Worm (Caenorhabditis elegans) whole organism, late embryonic: ENCODE data around the gene pfut-1.

Experiments used
- C08G9.2 ChIP-seq: sonication (generic microtip); optimal IDR thresholded peaks from 2 replicates; lab custom pipeline; 2016; ENCODE audit warnings: mild to moderate bottlenecking, missing genetic modification characterization, moderate library complexity, missing compliant biosample characterization
- F13H6.1 ChIP-seq: sonication (generic microtip); optimal IDR thresholded peaks from 2 replicates; lab custom pipeline; 2016; ENCODE audit warnings: missing genetic modification characterization, missing compliant biosample characterization
- K02D7.2 ChIP-seq: sonication (generic microtip); optimal IDR thresholded peaks from 2 replicates; lab custom pipeline; 2017; ENCODE audit warnings: mild to moderate bottlenecking, missing genetic modification characterization, missing compliant biosample characterization
- Y22D7AL.16 ChIP-seq: sonication (generic microtip); optimal IDR thresholded peaks from 2 replicates; lab custom pipeline; 2016; ENCODE audit warnings: missing genetic modification characterization, missing compliant biosample characterization
- ama-1 ChIP-seq: fragments of 150-350 bp; optimal IDR thresholded peaks from 2 replicates; lab custom pipeline; 2014
- ceh-19 ChIP-seq: fragments of 200-800 bp; sonication (Bioruptor generic); optimal IDR thresholded peaks from 2 replicates; lab custom pipeline; 2018; ENCODE audit warnings: mild to moderate bottlenecking, missing genetic modification characterization, missing compliant biosample characterization
- ceh-24 ChIP-seq: sonication (generic microtip); optimal IDR thresholded peaks from 2 replicates; lab custom pipeline; 2016; ENCODE audit warnings: mild to moderate bottlenecking, missing genetic modification characterization, missing compliant biosample characterization
- ceh-31 ChIP-seq: sonication (generic microtip); optimal IDR thresholded peaks from 2 replicates; lab custom pipeline; 2016; ENCODE audit warnings: missing genetic modification characterization, missing compliant biosample characterization
- ceh-45 ChIP-seq: fragments of 200-800 bp; sonication (Bioruptor generic); IDR thresholded peaks from 2 replicates; pipeline ENCODE4 v1.3.6; 2022; ENCODE audit warnings: missing genetic modification reagents, missing genetic modification characterization, missing compliant biosample characterization
- ceh-48 ChIP-seq: sonication (generic microtip); optimal IDR thresholded peaks from 2 replicates; lab custom pipeline; 2016; ENCODE audit warnings: missing genetic modification characterization, inconsistent platforms, missing compliant biosample characterization
- ceh-6 ChIP-seq: fragments of 200-800 bp; sonication (Bioruptor generic); optimal IDR thresholded peaks from 2 replicates; lab custom pipeline; 2018; ENCODE audit warnings: mild to moderate bottlenecking, missing genetic modification characterization, missing compliant biosample characterization
- ceh-9 ChIP-seq: sonication (generic microtip); optimal IDR thresholded peaks from 2 replicates; lab custom pipeline; 2016; ENCODE audit warnings: mild to moderate bottlenecking, missing genetic modification characterization, inconsistent platforms, missing compliant biosample characterization
- dve-1 ChIP-seq: sonication (generic microtip); optimal IDR thresholded peaks from 2 replicates; lab custom pipeline; 2017; ENCODE audit warnings: antibody characterized with exemption, mild to moderate bottlenecking, missing genetic modification characterization, missing compliant biosample characterization
- eyg-1 ChIP-seq: sonication (generic microtip); optimal IDR thresholded peaks from 2 replicates; lab custom pipeline; 2016; ENCODE audit warnings: missing genotype, missing genetic modification characterization, missing compliant biosample characterization
- fkh-10 ChIP-seq: fragments of 150-350 bp; optimal IDR thresholded peaks from 2 replicates; lab custom pipeline; 2014; ENCODE audit warnings: missing biosample characterization, missing genetic modification reagents, missing genetic modification characterization
- fkh-6 ChIP-seq: sonication (generic microtip); optimal IDR thresholded peaks from 2 replicates; lab custom pipeline; 2016; ENCODE audit warnings: missing genetic modification characterization, missing compliant biosample characterization
- gmeb-2 ChIP-seq: sonication (generic microtip); optimal IDR thresholded peaks from 2 replicates; lab custom pipeline; 2016; ENCODE audit warnings: missing genetic modification characterization, inconsistent platforms, missing compliant biosample characterization
- hlh-30 ChIP-seq: sonication (generic microtip); optimal IDR thresholded peaks from 2 replicates; lab custom pipeline; 2017; ENCODE audit warnings: antibody characterized with exemption, missing genetic modification characterization, missing compliant biosample characterization; ENCODE audit not compliant: insufficient read depth
- lin-11 ChIP-seq: fragments of 200-800 bp; sonication (Bioruptor generic); optimal IDR thresholded peaks from 2 replicates; lab custom pipeline; 2018; ENCODE audit warnings: mild to moderate bottlenecking, missing genetic modification characterization, missing compliant biosample characterization
- madf-2 ChIP-seq: sonication (generic microtip); optimal IDR thresholded peaks from 2 replicates; lab custom pipeline; 2017; ENCODE audit warnings: missing genetic modification characterization, missing compliant biosample characterization
- nfya-1 ChIP-seq: sonication (generic microtip); optimal IDR thresholded peaks from 2 replicates; lab custom pipeline; 2017; ENCODE audit warnings: missing genetic modification characterization, mild to moderate bottlenecking, missing compliant biosample characterization, antibody characterized with exemption, moderate library complexity
- nhr-11 ChIP-seq: fragments of 150-350 bp; optimal IDR thresholded peaks from 2 replicates; lab custom pipeline; 2014; ENCODE audit warnings: missing biosample characterization, missing genetic modification characterization
- nhr-232 ChIP-seq: sonication (generic microtip); optimal IDR thresholded peaks from 2 replicates; lab custom pipeline; 2016; ENCODE audit warnings: missing genetic modification characterization, missing compliant biosample characterization
- npax-4 ChIP-seq: sonication (generic microtip); optimal IDR thresholded peaks from 2 replicates; lab custom pipeline; 2016; ENCODE audit warnings: missing genetic modification characterization, missing compliant biosample characterization
- pag-3 ChIP-seq: sonication (generic microtip); optimal IDR thresholded peaks from 2 replicates; lab custom pipeline; 2016; ENCODE audit warnings: missing compliant biosample characterization, missing genetic modification characterization, borderline replicate concordance
- pha-4 ChIP-seq: fragments of 150-350 bp; optimal IDR thresholded peaks from 2 replicates; lab custom pipeline; 2018; ENCODE audit warnings: missing biosample characterization, missing genetic modification reagents, missing genetic modification characterization
- pqm-1 ChIP-seq: sonication (generic microtip); optimal IDR thresholded peaks from 2 replicates; lab custom pipeline; 2016; ENCODE audit warnings: missing genetic modification characterization, missing compliant biosample characterization
- rnt-1 ChIP-seq: sonication (generic microtip); optimal IDR thresholded peaks from 2 replicates; lab custom pipeline; 2016; ENCODE audit warnings: missing genetic modification characterization, missing compliant biosample characterization
- sdc-2 ChIP-seq: sonication (generic microtip); optimal IDR thresholded peaks from 2 replicates; lab custom pipeline; 2016; ENCODE audit warnings: missing genotype, missing genetic modification characterization, missing compliant biosample characterization
- sox-2 ChIP-seq: fragments of 200-800 bp; sonication (Bioruptor generic); IDR thresholded peaks from 2 replicates; pipeline ENCODE4 v1.3.6; 2022; ENCODE audit warnings: missing genetic modification reagents, missing genetic modification characterization, missing compliant biosample characterization
- sox-4 ChIP-seq: sonication (generic microtip); optimal IDR thresholded peaks from 2 replicates; lab custom pipeline; 2017; ENCODE audit warnings: mild to moderate bottlenecking, missing genetic modification characterization, inconsistent platforms, missing compliant biosample characterization
- tbx-7 ChIP-seq: sonication (generic microtip); optimal IDR thresholded peaks from 2 replicates; lab custom pipeline; 2016; ENCODE audit warnings: missing genotype, missing genetic modification characterization, missing compliant biosample characterization
- unc-3 ChIP-seq, 2 experiments: fragments of 200-800 bp in 1 of 2; sonication (Bioruptor generic) in 1 of 2; sonication (generic microtip) in 1 of 2; conservative IDR thresholded peaks in 1 of 2; optimal IDR thresholded peaks in 1 of 2; 2 replicates each; pipeline versions ENCODE4 v1.3.6 to Lab custom; 2016 to 2022; ENCODE audit warnings: missing compliant biosample characterization in 2 of 2, missing genetic modification characterization in 2 of 2, missing genetic modification reagents in 1 of 2
- unc-42 ChIP-seq: sonication (generic microtip); optimal IDR thresholded peaks from 2 replicates; lab custom pipeline; 2016; ENCODE audit warnings: missing genotype, missing genetic modification characterization, missing compliant biosample characterization
- unc-55 ChIP-seq: sonication (generic microtip); optimal IDR thresholded peaks from 2 replicates; lab custom pipeline; 2017; ENCODE audit warnings: missing biosample characterization, missing genetic modification reagents, missing genetic modification characterization
- ztf-16 ChIP-seq: sonication (generic microtip); optimal IDR thresholded peaks from 2 replicates; lab custom pipeline; 2017; ENCODE audit warnings: missing genetic modification characterization, missing compliant biosample characterization

pfut-1 gene

ce11 chrX:3139516-3140301 lies 25.9 kb upstream of the pfut-1 start:
- TF ChIP-seq unc-3 (GFP tag; conservative IDR thresholded peaks at IDR 0.05; lab: Robert Waterston, UW) = no peak
- TF ChIP-seq unc-3 (tag; optimal IDR thresholded peaks at IDR 0.05; lab: Kevin White, UChicago) = no peak
- TF ChIP-seq ceh-6 (GFP tag; lab: Kevin White, UChicago) = no peak
- TF ChIP-seq pqm-1 (tag; lab: Kevin White, UChicago) = no peak
- no peak for TF ChIP-seq nhr-232 (tag; lab: Kevin White, UChicago)
- no peak for TF ChIP-seq nhr-11 (tag; lab: Kevin White, UChicago)
- no peak for TF ChIP-seq F13H6.1
- TF ChIP-seq K02D7.2 = no peak
- no peak for TF ChIP-seq ceh-48
- TF ChIP-seq ceh-31 = no peak

- TF ChIP-seq tbx-7 (tag; lab: Kevin White, UChicago) (no peak), rnt-1 (no peak), ztf-16 (tag; lab: Kevin White, UChicago) (no peak), gmeb-2 (tag; lab: Kevin White, UChicago) (no peak), nhr-11 (tag; lab: Kevin White, UChicago) (no peak), Y22D7AL.16 (tag; lab: Kevin White, UChicago) (no peak), ceh-24 (tag; lab: Kevin White, UChicago) (no peak), C08G9.2 (tag; lab: Kevin White, UChicago) (no peak), pag-3 (no peak), nfya-1 (tag; lab: Kevin White, UChicago) (no peak), hlh-30 (no peak), unc-55 (GFP tag; lab: Kevin White, UChicago) (no peak), npax-4 (tag; lab: Kevin White, UChicago) (no peak), unc-42 (tag; lab: Kevin White, UChicago) (no peak), eyg-1 (tag; lab: Kevin White, UChicago) (no peak), lin-11 (no peak), sdc-2 (tag; lab: Kevin White, UChicago) (no peak)
Observed at ce11 chrX:3141704-3142103, 23.9 kb upstream of the pfut-1 start.

ce11 chrX:3145265-3145664 lies 20.4 kb upstream of the pfut-1 start, which contains the start of gene C15C7.4:
Gene C15C7.4, plus strand, starts transcription at chrX:3145565.
- no peak for TF ChIP-seq sox-4 (tag; lab: Kevin White, UChicago)
- TF ChIP-seq ama-1 (lab: Kevin White, UChicago) = no peak
- no peak for TF ChIP-seq ceh-9
- no peak for TF ChIP-seq gmeb-2 (tag; lab: Kevin White, UChicago)
- no peak for TF ChIP-seq ceh-24 (tag; lab: Kevin White, UChicago)
- TF ChIP-seq ceh-19 (GFP tag; lab: Kevin White, UChicago) = no peak
- TF ChIP-seq fkh-10 (GFP tag; lab: Kevin White, UChicago) = no peak
- no peak for TF ChIP-seq dve-1
- TF ChIP-seq fkh-6 (tag; lab: Kevin White, UChicago) = no peak
- TF ChIP-seq pha-4 = no peak
- TF ChIP-seq rnt-1 = no peak
- TF ChIP-seq ceh-48 = no peak
- no peak for TF ChIP-seq madf-2 (tag; lab: Kevin White, UChicago)
- TF ChIP-seq K02D7.2 = no peak
- no peak for TF ChIP-seq unc-3 (GFP tag; conservative IDR thresholded peaks at IDR 0.05; lab: Robert Waterston, UW)
- no peak for TF ChIP-seq unc-3 (tag; optimal IDR thresholded peaks at IDR 0.05; lab: Kevin White, UChicago)
- no peak for TF ChIP-seq sox-2 (GFP tag; lab: Robert Waterston, UW)
- TF ChIP-seq npax-4 (tag; lab: Kevin White, UChicago) = no peak
- TF ChIP-seq ceh-45 (GFP tag; lab: Robert Waterston, UW) = no peak
- TF ChIP-seq, all 69 proteins: peak for 0
